Worm (Caenorhabditis elegans) whole organism, young adult: ENCODE measurements around the gene madf-3.

Experiments
- mcd-1 ChIP-seq: fragments of 200-800 bp; sonication (Bioruptor generic); IDR thresholded peaks from 2 replicates; pipeline ENCODE4 v1.3.6; 2022; ENCODE audit warnings: missing genetic modification reagents, missing genetic modification characterization, missing compliant biosample characterization
- mxl-1 ChIP-seq: sonication (generic microtip); optimal IDR thresholded peaks from 2 replicates; lab custom pipeline; 2016; ENCODE audit warnings: missing genetic modification characterization, missing compliant biosample characterization
- zim-3 ChIP-seq: sonication (generic microtip); optimal IDR thresholded peaks from 2 replicates; lab custom pipeline; 2017; ENCODE audit warnings: mild to moderate bottlenecking, missing genetic modification characterization, moderate library complexity, missing compliant biosample characterization

- no peak for TF ChIP-seq mcd-1 (GFP tag; lab: Robert Waterston, UW)
- no peak for TF ChIP-seq zim-3
- no peak for TF ChIP-seq mxl-1 (tag; lab: Kevin White, UChicago)
Observed at ce11 chrII:4319537-4320019, 15.0 kb upstream of the madf-3 start, which contains the start of gene Y52E8A.6.
